Fruit fly (Drosophila melanogaster) whole organism, embryonic: ENCODE results near the gene CG2614.

Source experiments
- BEAF-32 ChIP-seq: fragments of 200-800 bp; sonication (Bioruptor generic); optimal IDR thresholded peaks from 3 replicates; lab custom pipeline; 2017; ENCODE audit warnings: missing biosample characterization, missing genetic modification characterization, mild to moderate bottlenecking, moderate library complexity, missing genetic modification reagents
- CG10321 ChIP-seq: fragments of 200-800 bp; sonication (Bioruptor generic); IDR thresholded peaks from 2 replicates; pipeline ENCODE4 v1.3.6; 2022; ENCODE audit warnings: missing biosample characterization, missing genetic modification characterization
- CG12236 ChIP-seq: fragments of 200-800 bp; sonication (Bioruptor generic); optimal IDR thresholded peaks from 2 replicates; lab custom pipeline; 2016; ENCODE audit warnings: missing biosample characterization, missing genetic modification characterization
- CG13775 ChIP-seq: fragments of 200-800 bp; sonication (Bioruptor generic); optimal IDR thresholded peaks from 3 replicates; lab custom pipeline; 2017; ENCODE audit warnings: missing biosample characterization, mild to moderate bottlenecking, missing genetic modification characterization
- CG14014 ChIP-seq: fragments of 200-800 bp; sonication (Bioruptor generic); IDR thresholded peaks from 2 replicates; pipeline ENCODE4 v1.3.6; 2022; ENCODE audit warnings: missing biosample characterization, missing genetic modification characterization
- CG15601 ChIP-seq: fragments of 200-800 bp; sonication (Bioruptor generic); optimal IDR thresholded peaks from 3 replicates; lab custom pipeline; 2019; ENCODE audit warnings: missing biosample characterization, mild to moderate bottlenecking, missing genetic modification characterization, moderate library complexity
- CG1603 ChIP-seq: fragments of 200-800 bp; sonication (Bioruptor generic); optimal IDR thresholded peaks from 2 replicates; lab custom pipeline; 2019; ENCODE audit warnings: missing biosample characterization, mild to moderate bottlenecking, missing genetic modification characterization, moderate library complexity
- CG17359 ChIP-seq: fragments of 200-800 bp; sonication (Bioruptor generic); optimal IDR thresholded peaks from 3 replicates; lab custom pipeline; 2018; ENCODE audit warnings: missing biosample characterization, mild to moderate bottlenecking, missing genetic modification characterization, moderate library complexity
- CG18476 ChIP-seq: fragments of 200-800 bp; sonication (Bioruptor generic); optimal IDR thresholded peaks from 2 replicates; lab custom pipeline; 2016; ENCODE audit warnings: missing biosample characterization, mild to moderate bottlenecking, missing genetic modification characterization
- CG18619 ChIP-seq: fragments of 200-800 bp; sonication (Bioruptor generic); optimal IDR thresholded peaks from 3 replicates; lab custom pipeline; 2017; ENCODE audit warnings: missing biosample characterization, mild to moderate bottlenecking, missing genetic modification characterization
- CG2199 ChIP-seq: fragments of 200-800 bp; sonication (Bioruptor generic); IDR thresholded peaks from 3 replicates; pipeline ENCODE4 v1.3.6; 2022; ENCODE audit warnings: missing biosample characterization, missing genetic modification characterization
- CG2875 ChIP-seq: fragments of 200-800 bp; sonication (Bioruptor generic); optimal IDR thresholded peaks from 2 replicates; lab custom pipeline; 2017; ENCODE audit warnings: missing biosample characterization, mild to moderate bottlenecking, missing genetic modification characterization, missing genetic modification reagents
- CG4282 ChIP-seq: fragments of 200-800 bp; sonication (Bioruptor generic); optimal IDR thresholded peaks from 2 replicates; lab custom pipeline; 2016; ENCODE audit warnings: missing biosample characterization, missing genetic modification characterization
- CG7372 ChIP-seq: fragments of 200-800 bp; sonication (Bioruptor generic); IDR thresholded peaks from 2 replicates; pipeline ENCODE4 v1.3.6; 2022; ENCODE audit warnings: missing biosample characterization, missing genetic modification characterization
- CG7745 ChIP-seq: fragments of 200-800 bp; sonication (Bioruptor generic); optimal IDR thresholded peaks from 2 replicates; lab custom pipeline; 2018; ENCODE audit warnings: missing biosample characterization, mild to moderate bottlenecking, missing genetic modification characterization, moderate library complexity
- CG7928 ChIP-seq: fragments of 200-800 bp; sonication (Bioruptor generic); optimal IDR thresholded peaks from 2 replicates; lab custom pipeline; 2017; ENCODE audit warnings: missing biosample characterization, mild to moderate bottlenecking, missing genetic modification characterization
- CG9727 ChIP-seq: fragments of 200-800 bp; sonication (Bioruptor generic); optimal IDR thresholded peaks from 3 replicates; lab custom pipeline; 2017; ENCODE audit warnings: missing biosample characterization, mild to moderate bottlenecking, missing genetic modification characterization
- CTCF ChIP-seq: fragments of 200-800 bp; sonication (Bioruptor generic); optimal IDR thresholded peaks from 2 replicates; lab custom pipeline; 2017; ENCODE audit warnings: missing biosample characterization, mild to moderate bottlenecking, missing genetic modification characterization, moderate library complexity
- Chrac-16 ChIP-seq: fragments of 200-800 bp; sonication (Bioruptor generic); optimal IDR thresholded peaks from 3 replicates; lab custom pipeline; 2016; ENCODE audit warnings: missing biosample characterization, missing genetic modification characterization
- D ChIP-seq, 2 experiments: fragments of 200-800 bp in 1 of 2; fragments of >200 bp in 1 of 2; sonication (Bioruptor generic) in 1 of 2; optimal IDR thresholded peaks; 2 replicates in 1 of 2; 3 replicates in 1 of 2; lab custom pipeline; 2017; ENCODE audit warnings: mild to moderate bottlenecking in 1 of 2, missing biosample characterization in 1 of 2, missing genetic modification characterization in 1 of 2, missing genetic modification reagents in 1 of 2
- Doc2 ChIP-seq: fragments of 200-800 bp; sonication (Bioruptor generic); IDR thresholded peaks from 2 replicates; pipeline ENCODE4 v1.3.6; 2022; ENCODE audit warnings: missing biosample characterization, missing genetic modification characterization
- HLHmδ ChIP-seq: fragments of 200-800 bp; sonication (Bioruptor generic); optimal IDR thresholded peaks from 2 replicates; lab custom pipeline; 2018; ENCODE audit warnings: missing biosample characterization, mild to moderate bottlenecking, missing genetic modification characterization, moderate library complexity
- Hand ChIP-seq: fragments of 200-800 bp; sonication (Bioruptor generic); optimal IDR thresholded peaks from 2 replicates; lab custom pipeline; 2017; ENCODE audit warnings: mild to moderate bottlenecking, missing biosample characterization, missing genetic modification reagents, missing genetic modification characterization
- Kr ChIP-seq: fragments of 200-800 bp; sonication (Bioruptor generic); optimal IDR thresholded peaks from 2 replicates; lab custom pipeline; 2017; ENCODE audit warnings: missing biosample characterization, mild to moderate bottlenecking, missing genetic modification characterization
- MBD-R2 ChIP-seq: fragments of 200-800 bp; sonication (Bioruptor generic); IDR thresholded peaks from 2 replicates; pipeline ENCODE4 v1.3.6; 2022; ENCODE audit warnings: missing biosample characterization, missing genetic modification characterization
- Meics ChIP-seq: fragments of 200-800 bp; sonication (Bioruptor generic); optimal IDR thresholded peaks from 2 replicates; lab custom pipeline; 2017; ENCODE audit warnings: missing biosample characterization, mild to moderate bottlenecking, missing genetic modification characterization
- Mes4 ChIP-seq: fragments of 200-800 bp; sonication (Bioruptor generic); optimal IDR thresholded peaks from 2 replicates; lab custom pipeline; 2016; ENCODE audit warnings: missing biosample characterization, missing genetic modification characterization
- Stat92E ChIP-seq, 3 experiments: fragments of >200 bp in 2 of 3; fragments of 200-800 bp in 1 of 3; sonication (Bioruptor generic) in 1 of 3; optimal IDR thresholded peaks; 2 replicates each; lab custom pipeline; 2017 to 2019; ENCODE audit warnings: missing biosample characterization in 3 of 3, missing genetic modification characterization in 3 of 3, mild to moderate bottlenecking in 1 of 3, moderate library complexity in 1 of 3
- Tbp ChIP-seq: fragments of >200 bp; optimal IDR thresholded peaks from 2 replicates; lab custom pipeline; 2018; ENCODE audit warnings: missing biosample characterization, missing genetic modification characterization
- abd-A ChIP-seq: fragments of 200-800 bp; sonication (Bioruptor generic); optimal IDR thresholded peaks from 3 replicates; lab custom pipeline; 2019; ENCODE audit warnings: missing biosample characterization, mild to moderate bottlenecking, missing genetic modification characterization, moderate library complexity
- ara ChIP-seq: fragments of 200-800 bp; sonication (Bioruptor generic); IDR thresholded peaks from 2 replicates; pipeline ENCODE4 v1.3.6; 2022; ENCODE audit warnings: missing biosample characterization, missing genetic modification characterization
- bsh ChIP-seq, 2 experiments: fragments of 200-800 bp; sonication (Bioruptor generic); optimal IDR thresholded peaks; 2 replicates each; lab custom pipeline; 2017 to 2018; ENCODE audit warnings: mild to moderate bottlenecking in 2 of 2, missing biosample characterization in 2 of 2, missing genetic modification characterization in 2 of 2, moderate library complexity in 1 of 2
- caup ChIP-seq: fragments of 200-800 bp; sonication (Bioruptor generic); optimal IDR thresholded peaks from 3 replicates; lab custom pipeline; 2017; ENCODE audit warnings: missing biosample characterization, mild to moderate bottlenecking, missing genetic modification characterization, moderate library complexity; ENCODE audit not compliant: severe bottlenecking
- ftz-f1 ChIP-seq: fragments of 200-800 bp; sonication (Bioruptor generic); optimal IDR thresholded peaks from 2 replicates; lab custom pipeline; 2016; ENCODE audit warnings: missing biosample characterization, missing genetic modification characterization
- gro ChIP-seq: fragments of 200-800 bp; sonication (Bioruptor generic); optimal IDR thresholded peaks from 2 replicates; lab custom pipeline; 2016; ENCODE audit warnings: missing biosample characterization, missing genetic modification characterization
- gsb ChIP-seq: fragments of 200-800 bp; sonication (Bioruptor generic); IDR thresholded peaks from 2 replicates; pipeline ENCODE4 v1.3.6; 2022; ENCODE audit warnings: missing biosample characterization, missing genetic modification characterization
- gt ChIP-seq: fragments of 200-800 bp; sonication (Bioruptor generic); IDR thresholded peaks from 2 replicates; pipeline ENCODE4 v1.3.6; 2022; ENCODE audit warnings: missing biosample characterization, missing genetic modification characterization
- kni ChIP-seq: fragments of 200-800 bp; sonication (Bioruptor generic); optimal IDR thresholded peaks from 3 replicates; lab custom pipeline; 2017; ENCODE audit warnings: mild to moderate bottlenecking, missing biosample characterization, missing genetic modification reagents, missing genetic modification characterization
- lab ChIP-seq: fragments of 200-800 bp; sonication (Bioruptor generic); optimal IDR thresholded peaks from 3 replicates; lab custom pipeline; 2017; ENCODE audit warnings: missing biosample characterization, missing genetic modification characterization, mild to moderate bottlenecking, moderate library complexity, missing genetic modification reagents
- mld ChIP-seq: fragments of 200-800 bp; sonication (Bioruptor generic); IDR thresholded peaks from 3 replicates; pipeline ENCODE4 v1.3.6; 2022; ENCODE audit warnings: missing biosample characterization, missing genetic modification characterization; ENCODE audit not compliant: partially characterized antibody
- repo ChIP-seq: fragments of 200-800 bp; sonication (Bioruptor generic); optimal IDR thresholded peaks from 2 replicates; lab custom pipeline; 2016; ENCODE audit warnings: missing biosample characterization, missing genetic modification characterization
- run ChIP-seq: fragments of 200-800 bp; sonication (Bioruptor generic); optimal IDR thresholded peaks from 3 replicates; lab custom pipeline; 2018; ENCODE audit warnings: missing biosample characterization, mild to moderate bottlenecking, missing genetic modification characterization
- slbo ChIP-seq: fragments of 200-800 bp; sonication (Bioruptor generic); IDR thresholded peaks from 2 replicates; pipeline ENCODE4 v1.3.6; 2022; ENCODE audit warnings: missing biosample characterization, missing genetic modification characterization
- so ChIP-seq: fragments of 200-800 bp; sonication (Bioruptor generic); IDR thresholded peaks from 3 replicates; pipeline ENCODE4 v1.3.6; 2022; ENCODE audit warnings: missing biosample characterization, missing genetic modification characterization
- sob ChIP-seq: fragments of 200-800 bp; sonication (Bioruptor generic); IDR thresholded peaks from 2 replicates; pipeline ENCODE4 v1.3.6; 2022; ENCODE audit warnings: missing biosample characterization, missing genetic modification characterization
- sug ChIP-seq: fragments of 200-800 bp; optimal IDR thresholded peaks from 2 replicates; lab custom pipeline; 2019; ENCODE audit warnings: missing biosample characterization, mild to moderate bottlenecking, missing genetic modification characterization, moderate library complexity
- tin ChIP-seq: fragments of 200-800 bp; sonication (Bioruptor generic); optimal IDR thresholded peaks from 3 replicates; lab custom pipeline; 2016; ENCODE audit warnings: missing biosample characterization, missing genetic modification characterization
- tll ChIP-seq, 2 experiments: fragments of 200-800 bp in 1 of 2; fragments of >200 bp in 1 of 2; sonication (Bioruptor generic) in 1 of 2; optimal IDR thresholded peaks; 2 replicates each; lab custom pipeline; 2017 to 2019; ENCODE audit warnings: missing biosample characterization in 2 of 2, missing genetic modification characterization in 2 of 2, mild to moderate bottlenecking in 1 of 2, moderate library complexity in 1 of 2
- tup ChIP-seq: fragments of 200-800 bp; sonication (Bioruptor generic); optimal IDR thresholded peaks from 2 replicates; lab custom pipeline; 2016; ENCODE audit warnings: missing biosample characterization, mild to moderate bottlenecking, missing genetic modification characterization, moderate library complexity
- wek ChIP-seq: fragments of 200-800 bp; sonication (Bioruptor generic); optimal IDR thresholded peaks from 3 replicates; lab custom pipeline; 2018; ENCODE audit warnings: missing biosample characterization, mild to moderate bottlenecking, missing genetic modification characterization, moderate library complexity

CG2614 gene

dm6 chr2L:20656110-20656509 is at the start of gene CG2614, which contains the start of gene brun (continued):
- TF ChIP-seq gt (GFP tag; lab: Robert Waterston, UW) = no peak
- peak; percentile 71 for TF ChIP-seq Chrac-16
- TF ChIP-seq CG7928 (GFP tag; lab: Kevin White, UChicago) = no peak
- TF ChIP-seq CG17359 (tag; lab: Kevin White, UChicago) = peak; percentile 52
- peak; percentile 53 for TF ChIP-seq CG18476
- no peak for TF ChIP-seq CTCF (GFP tag; lab: Kevin White, UChicago)
- peak; percentile 54 for TF ChIP-seq Mes4 (GFP tag; lab: Kevin White, UChicago)
- peak; percentile 63; the same call in 1 of the 2 replicates for TF ChIP-seq ara
- peak; percentile 60 for TF ChIP-seq tin (GFP tag; lab: Kevin White, UChicago)
- TF ChIP-seq HLHmδ (GFP tag; lab: Kevin White, UChicago) = no peak
- no peak for TF ChIP-seq sug (tag; lab: Kevin White, UChicago)
- peak; percentile 39; the same call in 1 of the 2 replicates for TF ChIP-seq CG7372 (GFP tag; lab: Robert Waterston, UW)
- peak in 1 of 2 experiments; percentile 57 for TF ChIP-seq bsh (GFP tag; optimal IDR thresholded peaks at IDR 0.05; lab: Kevin White, UChicago)
- peak; percentile 69 for TF ChIP-seq CG9727 (GFP tag; lab: Kevin White, UChicago)
- no peak for TF ChIP-seq CG1603 (tag; lab: Kevin White, UChicago)
- no peak for TF ChIP-seq CG15601 (tag; lab: Kevin White, UChicago)
- peak; percentile 24 for TF ChIP-seq CG4282 (GFP tag; lab: Kevin White, UChicago)
- no peak for TF ChIP-seq D (optimal IDR thresholded peaks at IDR 0.05; lab: Kevin White, UChicago)
- no peak for TF ChIP-seq D (GFP tag; optimal IDR thresholded peaks at IDR 0.05; lab: Kevin White, UChicago)
- peak; percentile 84 for TF ChIP-seq CG13775 (GFP tag; lab: Kevin White, UChicago)
- TF ChIP-seq caup (GFP tag; lab: Kevin White, UChicago) = peak; percentile 32
- TF ChIP-seq CG10321 (GFP tag; lab: Robert Waterston, UW) = no peak
- TF ChIP-seq tup (GFP tag; lab: Kevin White, UChicago) = peak; percentile 16
- TF ChIP-seq Meics = no peak
- TF ChIP-seq CG2199 (GFP tag; lab: Robert Waterston, UW) = no peak
- no peak for TF ChIP-seq Tbp (GFP tag; lab: Kevin White, UChicago)
- no peak for TF ChIP-seq gsb (GFP tag; lab: Robert Waterston, UW)
- TF ChIP-seq Kr (GFP tag; lab: Kevin White, UChicago) = no peak
- no peak for TF ChIP-seq mld (GFP tag; lab: Robert Waterston, UW)
- TF ChIP-seq Stat92E (GFP tag; optimal IDR thresholded peaks at IDR 0.05; lab: Kevin White, UChicago) = peak in 1 of 3 experiments; percentile 53
- no peak for TF ChIP-seq CG7745
- peak; percentile 85 for TF ChIP-seq sob (GFP tag; lab: Robert Waterston, UW)
- TF ChIP-seq so (GFP tag; lab: Robert Waterston, UW) = peak; percentile 62; the same call in 1 of the 3 replicates
- peak; percentile 96 for TF ChIP-seq BEAF-32 (GFP tag; lab: Kevin White, UChicago)
- TF ChIP-seq repo (GFP tag; lab: Kevin White, UChicago) = peak; percentile 23
- no peak for TF ChIP-seq CG12236
- TF ChIP-seq slbo (GFP tag; lab: Robert Waterston, UW) = peak; percentile 90
- no peak for TF ChIP-seq abd-A
- TF ChIP-seq gro (GFP tag; lab: Kevin White, UChicago) = no peak
- no peak for TF ChIP-seq wek (GFP tag; lab: Kevin White, UChicago)
- no peak for TF ChIP-seq Doc2 (GFP tag; lab: Robert Waterston, UW)
- no peak for TF ChIP-seq kni (GFP tag; lab: Kevin White, UChicago)
- no peak for TF ChIP-seq tll (GFP tag; optimal IDR thresholded peaks at IDR 0.05; lab: Kevin White, UChicago)
- TF ChIP-seq CG18619 = peak; percentile 39
- TF ChIP-seq lab (GFP tag; lab: Kevin White, UChicago) = no peak
- no peak for TF ChIP-seq run (tag; lab: Kevin White, UChicago)
- TF ChIP-seq MBD-R2 (GFP tag; lab: Robert Waterston, UW) = peak; percentile 96
- no peak for TF ChIP-seq CG2875 (GFP tag; lab: Kevin White, UChicago)
- no peak for TF ChIP-seq Hand
- TF ChIP-seq CG14014 (GFP tag; lab: Robert Waterston, UW) = peak; percentile 74
- peak; percentile 34 for TF ChIP-seq ftz-f1 (GFP tag; lab: Kevin White, UChicago)
